Fruit fly (Drosophila melanogaster): ENCODE measurements around the gene CG13460.

Gene CG13460

DNA sequence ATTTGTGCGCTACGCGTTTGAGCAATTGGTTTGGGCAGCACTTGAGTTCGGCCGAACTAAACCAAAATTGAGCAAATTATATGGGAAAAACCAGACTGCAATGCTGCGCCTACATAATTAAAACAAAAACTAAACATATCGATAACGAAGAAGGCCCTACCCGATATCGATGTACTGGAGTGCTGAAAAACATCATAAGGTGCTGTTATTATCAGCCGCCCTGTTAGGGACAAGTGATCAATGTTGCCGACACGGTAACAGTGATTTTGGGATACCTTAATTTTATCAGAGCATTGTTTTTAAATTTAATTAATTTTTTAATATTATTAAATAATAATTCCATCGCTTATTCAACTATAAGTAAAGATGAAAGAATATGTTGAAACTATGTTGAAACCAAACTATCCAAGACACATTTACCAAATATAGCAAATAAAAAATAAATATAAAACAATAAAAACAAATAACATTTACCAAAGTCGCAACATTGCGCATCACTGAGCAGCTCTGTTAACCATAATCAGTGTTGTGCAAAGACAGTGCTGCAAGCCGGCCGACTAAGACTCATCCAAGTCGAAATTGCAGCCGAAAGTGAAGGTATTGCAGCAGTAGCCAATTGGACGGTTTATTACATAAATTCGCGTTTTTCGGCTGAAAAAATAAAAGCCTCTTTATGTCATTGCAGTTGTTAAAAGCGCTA lies 33.2 kb upstream of the CG13460 start, which contains the start of the genes sstn, Plp and GlyRS (continued):
- TF ChIP-seq CG18476 (GFP tag; optimal IDR thresholded peaks at IDR 0.05) (no peak), Adf1 (GFP tag; IDR thresholded peaks at IDR 0.05) (peak; percentile 13; the same call in 1 of the 2 replicates), ro (GFP tag; IDR thresholded peaks at IDR 0.05) (no peak), lola (GFP tag; optimal IDR thresholded peaks at IDR 0.05) (peak in 1 of 3 experiments; percentile 40), sr (GFP tag; IDR thresholded peaks at IDR 0.05) (no peak), CG4617 (GFP tag; optimal IDR thresholded peaks at IDR 0.05; ENCODE audit: borderline replicate concordance) (peak; percentile 35), Lim3 (GFP tag; IDR thresholded peaks at IDR 0.05) (no peak), cato (GFP tag; optimal IDR thresholded peaks at IDR 0.05; ENCODE audit: borderline replicate concordance) (no peak), lilli (GFP tag; optimal IDR thresholded peaks at IDR 0.05) (peak; percentile 41), CG3838 (GFP tag; optimal IDR thresholded peaks at IDR 0.05) (no peak), trh (GFP tag; optimal IDR thresholded peaks at IDR 0.05) (no peak), CG9609 (GFP tag; optimal IDR thresholded peaks at IDR 0.05) (no peak), Gug (GFP tag; IDR thresholded peaks at IDR 0.05) (no peak), Antp (GFP tag; optimal IDR thresholded peaks at IDR 0.05) (no peak), eve (GFP tag; optimal IDR thresholded peaks at IDR 0.05) (no peak), CG42726 (GFP tag; IDR thresholded peaks at IDR 0.05; ENCODE audit: partially characterized antibody) (no peak), dan (GFP tag; IDR thresholded peaks at IDR 0.05) (no peak), CG34224 (GFP tag; IDR thresholded peaks at IDR 0.05; ENCODE audit: partially characterized antibody) (no peak), CG1832 (GFP tag; optimal IDR thresholded peaks at IDR 0.05) (no peak), gcm2 (GFP tag; optimal IDR thresholded peaks at IDR 0.05) (no peak), TFAM (GFP tag; optimal IDR thresholded peaks at IDR 0.05) (no peak), CG4820 (GFP tag; optimal IDR thresholded peaks at IDR 0.05) (peak; percentile 28), CG18262 (tag; optimal IDR thresholded peaks at IDR 0.05) (peak; percentile 49), CG4404 (GFP tag; IDR thresholded peaks at IDR 0.05) (no peak), Bdp1 (GFP tag; optimal IDR thresholded peaks at IDR 0.05) (no peak), psq (GFP tag; optimal IDR thresholded peaks at IDR 0.05) (no peak), CG1647 (GFP tag; optimal IDR thresholded peaks at IDR 0.05) (no peak), Hr51 (GFP tag; optimal IDR thresholded peaks at IDR 0.05) (peak in 1 of 2 experiments; percentile 30), NC2α (GFP tag; optimal IDR thresholded peaks at IDR 0.05) (no peak), CG18599 (GFP tag; optimal IDR thresholded peaks at IDR 0.05) (peak; percentile 59), CG18619 (GFP tag; optimal IDR thresholded peaks at IDR 0.05) (peak; percentile 57), YL-1 (GFP tag; optimal IDR thresholded peaks at IDR 0.05) (peak; percentile 42), D (optimal IDR thresholded peaks at IDR 0.05) (no peak), D (GFP tag; optimal IDR thresholded peaks at IDR 0.05) (peak; percentile 27), Mes4 (GFP tag; optimal IDR thresholded peaks at IDR 0.05) (no peak), NfI (GFP tag; optimal IDR thresholded peaks at IDR 0.05) (peak; percentile 57), Doc3 (GFP tag; IDR thresholded peaks at IDR 0.05; ENCODE audit: partially characterized antibody) (no peak), slou (GFP tag; optimal IDR thresholded peaks at IDR 0.05) (no peak), CG3065 (GFP tag; optimal IDR thresholded peaks at IDR 0.05) (no peak), CG8478 (optimal IDR thresholded peaks at IDR 0.05) (no peak), Dll (GFP tag; IDR thresholded peaks at IDR 0.05; ENCODE audit: partially characterized antibody) (no peak; the same call in 3 of the 4 replicates), GATAe (GFP tag; conservative IDR thresholded peaks at IDR 0.05) (no peak), zfh2 (GFP tag; optimal IDR thresholded peaks at IDR 0.05) (peak; percentile 14), Ptx1 (GFP tag; IDR thresholded peaks at IDR 0.05) (no peak), fd3F (GFP tag; optimal IDR thresholded peaks at IDR 0.05) (no peak), Mad (GFP tag; optimal IDR thresholded peaks at IDR 0.05) (no peak), CG17186 (GFP tag; optimal IDR thresholded peaks at IDR 0.05) (no peak), CG32767 (GFP tag; IDR thresholded peaks at IDR 0.05) (no peak), CG6683 (GFP tag; optimal IDR thresholded peaks at IDR 0.05) (no peak), unc-4 (GFP tag; IDR thresholded peaks at IDR 0.05; ENCODE audit: partially characterized antibody) (peak; percentile 51)
